Fruit fly (Drosophila melanogaster) whole organism, embryonic: Measurements from ENCODE around the gene sna.

ENCODE experiments used
- Atf-2 ChIP-seq: fragments of 200-800 bp; sonication (Bioruptor generic); optimal IDR thresholded peaks from 2 replicates; lab custom pipeline; 2016; ENCODE audit warnings: missing biosample characterization, missing genetic modification characterization
- Awh ChIP-seq: fragments of 200-800 bp; sonication (Bioruptor generic); IDR thresholded peaks from 2 replicates; pipeline ENCODE4, ENCODE4 v1.3.6; 2022; ENCODE audit warnings: missing biosample characterization, missing genetic modification characterization
- CG1024 ChIP-seq: fragments of 200-800 bp; sonication (Bioruptor generic); IDR thresholded peaks from 2 replicates; pipeline ENCODE4 v1.3.6; 2022; ENCODE audit warnings: missing biosample characterization, missing genetic modification characterization
- CG11695 ChIP-seq: fragments of 200-800 bp; sonication (Bioruptor generic); IDR thresholded peaks from 3 replicates; pipeline ENCODE4 v1.3.6; 2022; ENCODE audit warnings: missing biosample characterization, missing genetic modification characterization
- CG12104 ChIP-seq: fragments of 200-800 bp; sonication (Bioruptor generic); optimal IDR thresholded peaks from 3 replicates; lab custom pipeline; 2016; ENCODE audit warnings: missing biosample characterization, missing genetic modification characterization
- CG14710 ChIP-seq: fragments of 200-800 bp; sonication (Bioruptor generic); optimal IDR thresholded peaks from 3 replicates; lab custom pipeline; 2019; ENCODE audit warnings: missing biosample characterization, mild to moderate bottlenecking, missing genetic modification characterization, moderate library complexity
- CG16779 ChIP-seq: fragments of 200-800 bp; sonication (Bioruptor generic); IDR thresholded peaks from 2 replicates; pipeline ENCODE4 v1.3.6; 2022; ENCODE audit warnings: missing biosample characterization, missing genetic modification characterization
- CG16863 ChIP-seq: fragments of 200-800 bp; sonication (Bioruptor generic); optimal IDR thresholded peaks from 3 replicates; lab custom pipeline; 2016; ENCODE audit warnings: missing biosample characterization, missing genetic modification characterization
- CG1792 ChIP-seq: fragments of 200-800 bp; sonication (Bioruptor generic); optimal IDR thresholded peaks from 2 replicates; lab custom pipeline; 2016; ENCODE audit warnings: missing biosample characterization, missing genetic modification characterization
- CG2678 ChIP-seq: fragments of 200-800 bp; sonication (Bioruptor generic); optimal IDR thresholded peaks from 3 replicates; lab custom pipeline; 2019; ENCODE audit warnings: missing biosample characterization, mild to moderate bottlenecking, missing genetic modification characterization, moderate library complexity
- CG3065 ChIP-seq: fragments of 200-800 bp; sonication (Bioruptor generic); optimal IDR thresholded peaks from 2 replicates; lab custom pipeline; 2016; ENCODE audit warnings: missing biosample characterization, missing genetic modification characterization
- CG42726 ChIP-seq: fragments of 200-800 bp; sonication (Bioruptor generic); IDR thresholded peaks from 2 replicates; pipeline ENCODE4 v1.3.6; 2022; ENCODE audit warnings: missing biosample characterization, missing genetic modification characterization; ENCODE audit not compliant: partially characterized antibody
- CG4617 ChIP-seq: fragments of 200-800 bp; sonication (Bioruptor generic); optimal IDR thresholded peaks from 3 replicates; lab custom pipeline; 2016; ENCODE audit warnings: missing biosample characterization, missing genetic modification characterization, borderline replicate concordance
- CG4854 ChIP-seq: fragments of 200-800 bp; sonication (Bioruptor generic); optimal IDR thresholded peaks from 2 replicates; lab custom pipeline; 2016; ENCODE audit warnings: missing biosample characterization, missing genetic modification characterization, inconsistent platforms
- CG8388 ChIP-seq: fragments of 200-800 bp; sonication (Bioruptor generic); optimal IDR thresholded peaks from 2 replicates; lab custom pipeline; 2019; ENCODE audit warnings: missing biosample characterization, mild to moderate bottlenecking, missing genetic modification characterization, moderate library complexity
- CG9876 ChIP-seq: fragments of 200-800 bp; sonication (Bioruptor generic); optimal IDR thresholded peaks from 2 replicates; lab custom pipeline; 2016; ENCODE audit warnings: missing biosample characterization, missing genetic modification characterization
- Dll ChIP-seq: fragments of 200-800 bp; sonication (Bioruptor generic); IDR thresholded peaks from 4 replicates; pipeline ENCODE4 v1.3.6; 2022; ENCODE audit warnings: missing biosample characterization, missing genetic modification characterization; ENCODE audit not compliant: partially characterized antibody
- Dp ChIP-seq: fragments of 200-800 bp; sonication (Bioruptor generic); optimal IDR thresholded peaks from 2 replicates; lab custom pipeline; 2018; ENCODE audit warnings: missing biosample characterization, mild to moderate bottlenecking, missing genetic modification characterization, moderate library complexity
- Elba2 ChIP-seq: fragments of 200-800 bp; sonication (Bioruptor generic); optimal IDR thresholded peaks from 3 replicates; lab custom pipeline; 2016; ENCODE audit warnings: missing biosample characterization, missing genetic modification characterization
- Gug ChIP-seq: fragments of 200-800 bp; sonication (Bioruptor generic); IDR thresholded peaks from 4 replicates; pipeline ENCODE4 v1.3.6; 2022; ENCODE audit warnings: missing biosample characterization, missing genetic modification characterization
- H15 ChIP-seq: fragments of 200-800 bp; sonication (Bioruptor generic); IDR thresholded peaks from 3 replicates; pipeline ENCODE4 v1.3.6; 2022; ENCODE audit warnings: missing biosample characterization, missing genetic modification characterization
- Opbp ChIP-seq: fragments of 200-800 bp; sonication (Bioruptor generic); IDR thresholded peaks from 3 replicates; pipeline ENCODE4 v1.3.6; 2022; ENCODE audit warnings: missing biosample characterization, missing genetic modification characterization; ENCODE audit not compliant: partially characterized antibody
- Sin3A ChIP-seq: fragments of >200 bp; optimal IDR thresholded peaks from 2 replicates; lab custom pipeline; 2018
- Sry-δ ChIP-seq: fragments of 200-800 bp; sonication (Bioruptor generic); optimal IDR thresholded peaks from 2 replicates; lab custom pipeline; 2016; ENCODE audit warnings: missing biosample characterization, missing genetic modification characterization
- YL-1 ChIP-seq: fragments of 200-800 bp; sonication (Bioruptor generic); optimal IDR thresholded peaks from 3 replicates; lab custom pipeline; 2017; ENCODE audit warnings: missing biosample characterization, mild to moderate bottlenecking, missing genetic modification characterization
- abd-A ChIP-seq: fragments of 200-800 bp; sonication (Bioruptor generic); optimal IDR thresholded peaks from 3 replicates; lab custom pipeline; 2019; ENCODE audit warnings: missing biosample characterization, mild to moderate bottlenecking, missing genetic modification characterization, moderate library complexity
- amos ChIP-seq: fragments of 200-800 bp; sonication (Bioruptor generic); IDR thresholded peaks from 2 replicates; pipeline ENCODE4 v1.3.6; 2022; ENCODE audit warnings: missing biosample characterization, missing genetic modification characterization; ENCODE audit not compliant: partially characterized antibody
- bowl ChIP-seq: fragments of 200-800 bp; sonication (Bioruptor generic); IDR thresholded peaks from 2 replicates; pipeline ENCODE4 v1.3.6; 2022; ENCODE audit warnings: missing biosample characterization, missing genetic modification characterization
- chinmo ChIP-seq: fragments of 200-800 bp; sonication (Bioruptor generic); IDR thresholded peaks from 4 replicates; pipeline ENCODE4 v1.3.6; 2022; ENCODE audit warnings: missing biosample characterization, missing genetic modification characterization; ENCODE audit not compliant: partially characterized antibody
- ci ChIP-seq: fragments of 200-800 bp; sonication (Bioruptor generic); IDR thresholded peaks from 3 replicates; pipeline ENCODE4 v1.3.6; 2022; ENCODE audit warnings: missing biosample characterization, missing genetic modification characterization
- dmrt11E ChIP-seq: fragments of 200-800 bp; sonication (Bioruptor generic); optimal IDR thresholded peaks from 3 replicates; lab custom pipeline; 2018; ENCODE audit warnings: missing biosample characterization, mild to moderate bottlenecking, missing genetic modification characterization, moderate library complexity
- esg ChIP-seq: fragments of 200-800 bp; sonication (Bioruptor generic); conservative IDR thresholded peaks from 2 replicates; pipeline ENCODE4 v1.3.6; 2022; ENCODE audit warnings: missing biosample characterization, missing genetic modification characterization
- ewg ChIP-seq: fragments of 200-800 bp; sonication (Bioruptor generic); optimal IDR thresholded peaks from 3 replicates; lab custom pipeline; 2017; ENCODE audit warnings: mild to moderate bottlenecking, missing biosample characterization, missing genetic modification reagents, missing genetic modification characterization
- fd64A ChIP-seq: fragments of 200-800 bp; sonication (Bioruptor generic); optimal IDR thresholded peaks from 3 replicates; lab custom pipeline; 2018; ENCODE audit warnings: missing biosample characterization, mild to moderate bottlenecking, missing genetic modification characterization
- fu2 ChIP-seq: fragments of 200-800 bp; sonication (Bioruptor generic); optimal IDR thresholded peaks from 2 replicates; lab custom pipeline; 2016; ENCODE audit warnings: missing biosample characterization, missing genetic modification characterization
- gce ChIP-seq: fragments of 200-800 bp; sonication (Bioruptor generic); IDR thresholded peaks from 3 replicates; pipeline ENCODE4 v1.3.6; 2022; ENCODE audit warnings: missing biosample characterization, missing genetic modification characterization
- hth ChIP-seq: fragments of >200 bp; optimal IDR thresholded peaks from 2 replicates; lab custom pipeline; 2017; ENCODE audit warnings: inconsistent platforms
- ind ChIP-seq: fragments of 200-800 bp; sonication (Bioruptor generic); optimal IDR thresholded peaks from 3 replicates; lab custom pipeline; 2016; ENCODE audit warnings: missing biosample characterization, missing genetic modification characterization
- maf-S ChIP-seq: fragments of 200-800 bp; sonication (Bioruptor generic); optimal IDR thresholded peaks from 2 replicates; lab custom pipeline; 2016; ENCODE audit warnings: missing biosample characterization, missing genetic modification characterization
- nerfin-1 ChIP-seq: fragments of 200-800 bp; sonication (Bioruptor generic); optimal IDR thresholded peaks from 3 replicates; lab custom pipeline; 2019; ENCODE audit warnings: missing biosample characterization, mild to moderate bottlenecking, missing genetic modification characterization, moderate library complexity
- oc ChIP-seq: fragments of 200-800 bp; sonication (Bioruptor generic); optimal IDR thresholded peaks from 2 replicates; lab custom pipeline; 2018; ENCODE audit warnings: missing biosample characterization, mild to moderate bottlenecking, missing genetic modification characterization, moderate library complexity
- pros ChIP-seq: fragments of 200-800 bp; sonication (Bioruptor generic); optimal IDR thresholded peaks from 3 replicates; lab custom pipeline; 2019; ENCODE audit warnings: missing biosample characterization, mild to moderate bottlenecking, missing genetic modification characterization, moderate library complexity
- psq ChIP-seq: fragments of 200-800 bp; sonication (Bioruptor generic); optimal IDR thresholded peaks from 2 replicates; lab custom pipeline; 2017; ENCODE audit warnings: missing biosample characterization, missing genetic modification characterization
- slp2 ChIP-seq: fragments of 200-800 bp; sonication (Bioruptor generic); optimal IDR thresholded peaks from 2 replicates; lab custom pipeline; 2016; ENCODE audit warnings: missing biosample characterization, missing genetic modification characterization
- sna ChIP-seq: fragments of 200-800 bp; sonication (Bioruptor generic); IDR thresholded peaks from 2 replicates; pipeline ENCODE4 v1.3.6; 2022; ENCODE audit warnings: missing biosample characterization, missing genetic modification characterization; ENCODE audit not compliant: partially characterized antibody
- sqz ChIP-seq: fragments of 200-800 bp; sonication (Bioruptor generic); optimal IDR thresholded peaks from 3 replicates; lab custom pipeline; 2018; ENCODE audit warnings: missing biosample characterization, mild to moderate bottlenecking, missing genetic modification characterization
- tap ChIP-seq: fragments of 200-800 bp; optimal IDR thresholded peaks from 3 replicates; lab custom pipeline; 2019; ENCODE audit warnings: missing biosample characterization, mild to moderate bottlenecking, missing genetic modification characterization, moderate library complexity
- tgo ChIP-seq: fragments of 200-800 bp; sonication (Bioruptor generic); IDR thresholded peaks from 3 replicates; pipeline ENCODE4 v1.3.6; 2022; ENCODE audit warnings: missing biosample characterization, missing genetic modification characterization
- yki ChIP-seq: fragments of >200 bp; optimal IDR thresholded peaks from 3 replicates; lab custom pipeline; 2018
- z ChIP-seq: fragments of 200-800 bp; sonication (Bioruptor generic); IDR thresholded peaks from 3 replicates; pipeline ENCODE4 v1.3.6; 2022; ENCODE audit warnings: missing biosample characterization, missing genetic modification characterization

Gene sna

DNA sequence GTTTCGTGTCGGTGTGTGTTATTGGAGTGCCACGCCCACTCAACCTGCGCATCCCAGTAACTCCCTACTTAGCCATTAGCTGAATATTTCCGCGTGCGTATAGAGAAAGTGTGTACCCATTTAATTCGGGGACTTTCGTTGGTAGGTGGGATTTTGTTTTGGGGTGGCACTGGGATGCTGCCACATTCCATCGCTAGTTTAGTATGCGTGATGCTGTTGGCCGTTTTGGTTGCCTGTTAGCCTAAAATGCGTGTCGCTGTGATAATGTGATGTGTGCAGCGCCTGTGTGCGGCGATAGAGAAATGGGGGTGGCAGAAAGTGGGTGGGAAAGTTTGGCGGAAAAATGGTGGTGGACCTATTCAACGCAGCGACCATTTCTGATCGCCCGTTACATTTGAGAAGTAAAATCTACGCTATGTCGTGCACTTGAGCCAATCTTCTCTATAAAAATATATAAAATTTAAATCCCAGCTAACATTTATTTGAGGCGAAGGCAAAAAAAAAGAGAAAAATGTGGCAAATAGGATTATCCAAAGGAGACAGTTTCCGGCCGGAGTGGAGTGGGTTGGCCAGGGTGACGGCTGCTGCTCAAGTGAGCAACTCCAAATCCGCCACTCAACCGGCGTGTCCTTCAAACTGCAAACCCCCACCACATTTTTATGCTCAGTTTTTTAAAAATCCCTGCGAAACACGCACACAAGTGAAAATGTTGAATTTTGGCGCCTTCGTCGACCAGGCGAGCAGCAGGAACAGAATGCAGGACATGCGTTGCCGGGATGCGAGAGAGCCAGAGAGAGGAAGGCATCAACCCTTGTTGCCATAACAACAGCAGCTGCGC, 13.5 kb upstream of the sna start (continued):
- TF ChIP-seq tgo (GFP tag; lab: Robert Waterston, UW) (no peak), CG11695 (GFP tag; lab: Robert Waterston, UW) (no peak), sqz (GFP tag; lab: Kevin White, UChicago) (peak; percentile 65), gce (0 out of 3 replicates have a peak, but pooled peaks have one; percentile 21), chinmo (GFP tag; lab: Robert Waterston, UW) (0 out of 4 replicates have a peak, but pooled peaks have one; percentile 36), psq (no peak), bowl (no peak), Elba2 (GFP tag; lab: Kevin White, UChicago) (peak; percentile 49), sna (GFP tag; lab: Robert Waterston, UW) (peak; percentile 42; the same call in 1 of the 2 replicates), CG2678 (tag; lab: Kevin White, UChicago) (no peak), fd64A (GFP tag; lab: Kevin White, UChicago) (no peak), nerfin-1 (tag; lab: Kevin White, UChicago) (peak; percentile 95), hth (lab: Kevin White, UChicago) (no peak), ind (GFP tag; lab: Kevin White, UChicago) (no peak), ci (GFP tag; lab: Robert Waterston, UW) (0 out of 3 replicates have a peak, but pooled peaks have one; percentile 29), Atf-2 (no peak), yki (lab: Kevin White, UChicago) (peak; percentile 64), ewg (GFP tag; lab: Kevin White, UChicago) (peak; percentile 82), CG4617 (no peak), Awh (no peak), abd-A (tag; lab: Kevin White, UChicago) (peak; percentile 96), CG16779 (GFP tag; lab: Robert Waterston, UW) (no peak), CG8388 (GFP tag; lab: Kevin White, UChicago) (no peak), dmrt11E (tag; lab: Kevin White, UChicago) (no peak), CG3065 (GFP tag; lab: Kevin White, UChicago) (peak; percentile 92), fu2 (GFP tag; lab: Kevin White, UChicago) (no peak), CG16863 (GFP tag; lab: Kevin White, UChicago) (no peak), esg (GFP tag; lab: Robert Waterston, UW) (no peak), CG14710 (peak; percentile 69), CG12104 (GFP tag; lab: Kevin White, UChicago) (no peak), oc (peak; percentile 50), tap (tag; lab: Kevin White, UChicago) (no peak), pros (GFP tag; lab: Kevin White, UChicago) (peak; percentile 99), H15 (GFP tag; lab: Robert Waterston, UW) (0 out of 3 replicates have a peak, but pooled peaks have one; percentile 28), CG9876 (GFP tag; lab: Kevin White, UChicago) (no peak), CG42726 (GFP tag; lab: Robert Waterston, UW) (no peak), maf-S (no peak), Dp (GFP tag; lab: Kevin White, UChicago) (peak; percentile 2), CG1024 (GFP tag; lab: Robert Waterston, UW) (no peak), YL-1 (no peak), amos (GFP tag; lab: Robert Waterston, UW) (no peak), CG1792 (no peak), Gug (no peak), Sry-δ (GFP tag; lab: Kevin White, UChicago) (no peak), Sin3A (lab: Kevin White, UChicago) (no peak), Dll (0 out of 4 replicates have a peak, but pooled peaks have one; percentile 41), CG4854 (GFP tag; lab: Kevin White, UChicago) (no peak), slp2 (GFP tag; lab: Kevin White, UChicago) (no peak), z (GFP tag; lab: Robert Waterston, UW) (peak; percentile 68; the same call in 2 of the 3 replicates), Opbp (GFP tag; lab: Robert Waterston, UW) (0 out of 3 replicates have a peak, but pooled peaks have one; percentile 16)
